Worm (Caenorhabditis elegans): ENCODE results near the gene R148.7.

Gene R148.7

ce11 chrIII:3191729-3192128, 6.5 kb downstream of the R148.7 start:
- TF ChIP-seq irx-1 (tag; optimal IDR thresholded peaks at IDR 0.05) (no peak), C04F5.9 (tag; optimal IDR thresholded peaks at IDR 0.05) (no peak), fkh-10 (GFP tag; optimal IDR thresholded peaks at IDR 0.05) (no peak), zag-1 (tag; optimal IDR thresholded peaks at IDR 0.05) (no peak), unc-62 (GFP tag; optimal IDR thresholded peaks at IDR 0.05) (no peak), nhr-85 (tag) (no peak), dsc-1 (tag; optimal IDR thresholded peaks at IDR 0.05) (no peak), nhr-90 (tag; optimal IDR thresholded peaks at IDR 0.05; ENCODE audit: poor library complexity) (no peak), fos-1 (tag; optimal IDR thresholded peaks at IDR 0.05) (no peak), hlh-4 (tag; optimal IDR thresholded peaks at IDR 0.05) (no peak), nhr-84 (tag; optimal IDR thresholded peaks at IDR 0.05) (no peak), jun-1 (tag; optimal IDR thresholded peaks at IDR 0.05) (no peak), rnt-1 (tag; optimal IDR thresholded peaks at IDR 0.05) (no peak), lin-39 (tag; optimal IDR thresholded peaks at IDR 0.05) (no peak), dpl-1 (GFP tag; optimal IDR thresholded peaks at IDR 0.05) (no peak), elt-2 (tag; optimal IDR thresholded peaks at IDR 0.05) (no peak), hpl-2 (GFP tag; optimal IDR thresholded peaks at IDR 0.05) (no peak), grh-1 (GFP tag; IDR thresholded peaks at IDR 0.05) (no peak)

ce11 chrIII:3191195-3191594, 7.0 kb downstream of the R148.7 start, which contains the start of gene R148.8:
TSS of gene R148.8 (plus strand) at chrIII:3191495.
- TF ChIP-seq aha-1 (tag; optimal IDR thresholded peaks at IDR 0.05), result no peak
- no peak for TF ChIP-seq snu-23 (GFP tag; optimal IDR thresholded peaks at IDR 0.05)
- TF ChIP-seq ces-1 (GFP tag; optimal IDR thresholded peaks at IDR 0.05), result no peak
- TF ChIP-seq nhr-11 (tag; optimal IDR thresholded peaks at IDR 0.05), result no peak
- TF ChIP-seq egl-13 (tag; optimal IDR thresholded peaks at IDR 0.05), result no peak

ce11 chrIII:3190660-3191059, 7.5 kb downstream of the R148.7 start:
- TF ChIP-seq elt-3 (tag; optimal IDR thresholded peaks at IDR 0.05), result no peak
- no peak for TF ChIP-seq rnt-1 (tag; optimal IDR thresholded peaks at IDR 0.05)
- no peak for TF ChIP-seq zag-1 (tag; optimal IDR thresholded peaks at IDR 0.05)
- no peak for TF ChIP-seq snpc-4 (tag; optimal IDR thresholded peaks at IDR 0.05)
- TF ChIP-seq lsy-2 (tag; optimal IDR thresholded peaks at IDR 0.05), result no peak
- no peak for TF ChIP-seq hlh-17 (GFP tag; optimal IDR thresholded peaks at IDR 0.05; ENCODE audit: borderline replicate concordance)
- no peak for TF ChIP-seq unc-98 (GFP tag; IDR thresholded peaks at IDR 0.05)
- no peak for TF ChIP-seq nhr-85 (tag)
- TF ChIP-seq unc-86 (tag; optimal IDR thresholded peaks at IDR 0.05), result no peak

- TF ChIP-seq egl-13 (tag; optimal IDR thresholded peaks at IDR 0.05) (no peak), nhr-20 (tag; optimal IDR thresholded peaks at IDR 0.05) (no peak)
These were observed 9.6 kb downstream of the R148.7 start for ce11 chrIII:3188564-3188963.

- TF ChIP-seq vab-15 (tag; optimal IDR thresholded peaks at IDR 0.05) (no peak), alr-1 (tag; optimal IDR thresholded peaks at IDR 0.05; ENCODE audit: borderline replicate concordance) (no peak), unc-130 (tag; optimal IDR thresholded peaks at IDR 0.05) (no peak), C34B4.2 (tag; optimal IDR thresholded peaks at IDR 0.05) (no peak), ztf-11 (tag; optimal IDR thresholded peaks at IDR 0.05) (no peak), lin-35 (GFP tag; optimal IDR thresholded peaks at IDR 0.05) (no peak), egl-13 (tag; optimal IDR thresholded peaks at IDR 0.05) (no peak), mef-2 (tag; optimal IDR thresholded peaks at IDR 0.05) (no peak), C04F5.9 (tag; optimal IDR thresholded peaks at IDR 0.05) (no peak), sptf-1 (tag; optimal IDR thresholded peaks at IDR 0.05) (no peak), ceh-82 (tag; optimal IDR thresholded peaks at IDR 0.05) (no peak), mdl-1 (tag; optimal IDR thresholded peaks at IDR 0.05) (no peak)
These were observed 12.2 kb downstream of the R148.7 start, which contains the start of gene mks-1 for ce11 chrIII:3185980-3186379. TSS of gene mks-1 (plus strand) at chrIII:3186280.
